Worm (Caenorhabditis elegans): Measurements from ENCODE around the gene mcm-5.

The mcm-5 gene

ce11 chrIII:4289952-4290351 is 1.1 kb downstream of the mcm-5 start:
- TF ChIP-seq cog-1 (tag; optimal IDR thresholded peaks at IDR 0.05), result no peak
- TF ChIP-seq T22C8.4 (GFP tag; IDR thresholded peaks at IDR 0.05), result no peak
- TF ChIP-seq tab-1 (GFP tag; IDR thresholded peaks at IDR 0.05), result no peak
- TF ChIP-seq ztf-29 (GFP tag; IDR thresholded peaks at IDR 0.05), result no peak
- TF ChIP-seq ztf-23 (GFP tag; IDR thresholded peaks at IDR 0.05), result no peak
- TF ChIP-seq ref-1 (GFP tag; conservative IDR thresholded peaks at IDR 0.05), result no peak
- no peak for TF ChIP-seq med-1 (GFP tag; optimal IDR thresholded peaks at IDR 0.05; ENCODE audit: insufficient read depth)
- no peak for TF ChIP-seq klf-2 (GFP tag; conservative IDR thresholded peaks at IDR 0.05)
- no peak for TF ChIP-seq flt-1 (GFP tag; IDR thresholded peaks at IDR 0.05)

ce11 chrIII:4287379-4287778 is 3.7 kb downstream of the mcm-5 start, which contains the start of gene R10E4.3:
TSS of gene R10E4.3 (minus strand) at chrIII:4287479.
- TF ChIP-seq ref-1 (GFP tag; conservative IDR thresholded peaks at IDR 0.05) (no peak), ztf-29 (GFP tag; IDR thresholded peaks at IDR 0.05) (no peak), med-1 (GFP tag; optimal IDR thresholded peaks at IDR 0.05; ENCODE audit: insufficient read depth) (no peak), tab-1 (GFP tag; IDR thresholded peaks at IDR 0.05) (no peak), klf-2 (GFP tag; conservative IDR thresholded peaks at IDR 0.05) (no peak), T22C8.4 (GFP tag; IDR thresholded peaks at IDR 0.05) (no peak), ztf-23 (GFP tag; IDR thresholded peaks at IDR 0.05) (no peak), flt-1 (GFP tag; IDR thresholded peaks at IDR 0.05) (no peak), cog-1 (tag; optimal IDR thresholded peaks at IDR 0.05) (no peak)

- TF ChIP-seq T22C8.4 (GFP tag; IDR thresholded peaks at IDR 0.05) (no peak), med-1 (GFP tag; optimal IDR thresholded peaks at IDR 0.05; ENCODE audit: insufficient read depth) (no peak), ref-1 (GFP tag; conservative IDR thresholded peaks at IDR 0.05) (no peak), flt-1 (GFP tag; IDR thresholded peaks at IDR 0.05) (no peak), ztf-23 (GFP tag; IDR thresholded peaks at IDR 0.05) (no peak), ztf-29 (GFP tag; IDR thresholded peaks at IDR 0.05) (no peak), cog-1 (tag; optimal IDR thresholded peaks at IDR 0.05) (no peak), tab-1 (GFP tag; IDR thresholded peaks at IDR 0.05) (no peak), klf-2 (GFP tag; conservative IDR thresholded peaks at IDR 0.05) (no peak)
These were observed 6.3 kb downstream of the mcm-5 start for ce11 chrIII:4284732-4285165.

ce11 chrIII:4283175-4283574 is 7.9 kb downstream of the mcm-5 start:
- TF ChIP-seq ztf-23 (GFP tag; IDR thresholded peaks at IDR 0.05), result no peak
- no peak for TF ChIP-seq tab-1 (GFP tag; IDR thresholded peaks at IDR 0.05)
- no peak for TF ChIP-seq ref-1 (GFP tag; conservative IDR thresholded peaks at IDR 0.05)
- TF ChIP-seq ztf-29 (GFP tag; IDR thresholded peaks at IDR 0.05), result no peak
- no peak for TF ChIP-seq klf-2 (GFP tag; conservative IDR thresholded peaks at IDR 0.05)
- no peak for TF ChIP-seq flt-1 (GFP tag; IDR thresholded peaks at IDR 0.05)
- no peak for TF ChIP-seq med-1 (GFP tag; optimal IDR thresholded peaks at IDR 0.05; ENCODE audit: insufficient read depth)
- TF ChIP-seq T22C8.4 (GFP tag; IDR thresholded peaks at IDR 0.05), result no peak

ce11 chrIII:4281955-4282618 is 9.0 kb downstream of the mcm-5 start:
- TF ChIP-seq T22C8.4 (GFP tag; IDR thresholded peaks at IDR 0.05), result no peak
- TF ChIP-seq ref-1 (GFP tag; conservative IDR thresholded peaks at IDR 0.05), result 0 out of 2 replicates have a peak, but pooled peaks have one; percentile 18
- peak; percentile 76; the same call in 1 of the 2 replicates for TF ChIP-seq tab-1 (GFP tag; IDR thresholded peaks at IDR 0.05)
- TF ChIP-seq cog-1 (tag; optimal IDR thresholded peaks at IDR 0.05), result peak; percentile 99
- TF ChIP-seq ztf-23 (GFP tag; IDR thresholded peaks at IDR 0.05), result peak; percentile 59; the same call in 1 of the 2 replicates
- no peak; the same call in 1 of the 2 replicates for TF ChIP-seq klf-2 (GFP tag; conservative IDR thresholded peaks at IDR 0.05)
- no peak for TF ChIP-seq med-1 (GFP tag; optimal IDR thresholded peaks at IDR 0.05; ENCODE audit: insufficient read depth)
- TF ChIP-seq ztf-29 (GFP tag; IDR thresholded peaks at IDR 0.05), result peak; percentile 35
- peak; percentile 73; the same call in 1 of the 2 replicates for TF ChIP-seq flt-1 (GFP tag; IDR thresholded peaks at IDR 0.05)

ce11 chrIII:4280215-4281173 is 10.6 kb downstream of the mcm-5 start, which contains the start of gene sup-26:
TSS of gene sup-26 (minus strand) at chrIII:4280224.
- 0 out of 2 replicates have a peak, but pooled peaks have one; percentile 38 for TF ChIP-seq klf-2 (GFP tag; conservative IDR thresholded peaks at IDR 0.05)
- TF ChIP-seq flt-1 (GFP tag; IDR thresholded peaks at IDR 0.05), result peak; percentile 47; the same call in 1 of the 2 replicates
- no peak for TF ChIP-seq ztf-29 (GFP tag; IDR thresholded peaks at IDR 0.05)
- TF ChIP-seq tab-1 (GFP tag; IDR thresholded peaks at IDR 0.05), result peak; percentile 15; the same call in 1 of the 2 replicates
- TF ChIP-seq cog-1 (tag; optimal IDR thresholded peaks at IDR 0.05), result no peak
- peak; percentile 26; the same call in 1 of the 2 replicates for TF ChIP-seq ztf-23 (GFP tag; IDR thresholded peaks at IDR 0.05)

ce11 chrIII:4278203-4278602 is 12.9 kb downstream of the mcm-5 start:
- TF ChIP-seq flt-1 (GFP tag; IDR thresholded peaks at IDR 0.05) (0 out of 2 replicates have a peak, but pooled peaks have one; percentile 45), ztf-29 (GFP tag; IDR thresholded peaks at IDR 0.05) (no peak)

ce11 chrIII:4277762-4278161 is 13.3 kb downstream of the mcm-5 start:
- TF ChIP-seq med-1 (GFP tag; optimal IDR thresholded peaks at IDR 0.05; ENCODE audit: insufficient read depth) (no peak), flt-1 (GFP tag; IDR thresholded peaks at IDR 0.05) (no peak), cog-1 (tag; optimal IDR thresholded peaks at IDR 0.05) (no peak), ztf-29 (GFP tag; IDR thresholded peaks at IDR 0.05) (no peak), T22C8.4 (GFP tag; IDR thresholded peaks at IDR 0.05) (no peak), ref-1 (GFP tag; conservative IDR thresholded peaks at IDR 0.05) (no peak), ztf-23 (GFP tag; IDR thresholded peaks at IDR 0.05) (no peak), klf-2 (GFP tag; conservative IDR thresholded peaks at IDR 0.05) (no peak), tab-1 (GFP tag; IDR thresholded peaks at IDR 0.05) (no peak)

ce11 chrIII:4276277-4276676 is 14.8 kb downstream of the mcm-5 start:
- TF ChIP-seq cog-1 (tag; optimal IDR thresholded peaks at IDR 0.05) (no peak), flt-1 (GFP tag; IDR thresholded peaks at IDR 0.05) (no peak; the same call in 1 of the 2 replicates), tab-1 (GFP tag; IDR thresholded peaks at IDR 0.05) (no peak), ztf-29 (GFP tag; IDR thresholded peaks at IDR 0.05) (no peak), ref-1 (GFP tag; conservative IDR thresholded peaks at IDR 0.05) (no peak), med-1 (GFP tag; optimal IDR thresholded peaks at IDR 0.05; ENCODE audit: insufficient read depth) (no peak), klf-2 (GFP tag; conservative IDR thresholded peaks at IDR 0.05) (no peak), T22C8.4 (GFP tag; IDR thresholded peaks at IDR 0.05) (no peak), ztf-23 (GFP tag; IDR thresholded peaks at IDR 0.05) (no peak)

Measured in whole organism, midembryonic.